Worm (Caenorhabditis elegans): ENCODE data around the gene F20C5.6.

F20C5.6 gene

DNA sequence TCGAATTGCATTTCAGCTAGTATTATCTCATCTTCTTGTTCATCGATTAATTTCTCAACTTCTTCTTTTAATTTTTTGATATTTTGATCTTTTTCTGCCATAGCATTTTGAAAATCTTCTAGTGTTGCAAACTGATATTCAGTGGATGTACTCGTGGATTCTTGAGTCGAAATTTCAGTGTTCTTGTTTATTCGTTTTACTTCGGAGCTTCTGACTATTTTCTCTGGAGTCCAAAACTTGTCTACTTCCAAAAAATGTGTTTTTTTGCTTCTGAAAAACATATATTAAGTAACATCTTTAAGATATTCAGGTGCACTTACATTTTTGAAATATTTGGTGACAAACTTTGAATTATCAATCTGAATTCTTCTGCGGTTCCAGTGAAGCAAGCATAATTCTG is 3.5 kb downstream of the F20C5.6 start, which contains the start of gene F20C5.5:
Gene F20C5.5 (minus strand): TSS at position 101 of the 400 bp plus-strand sequence.
- TF ChIP-seq unc-55 (GFP tag; optimal IDR thresholded peaks at IDR 0.05) (no peak), sma-3 (GFP tag; optimal IDR thresholded peaks at IDR 0.05) (no peak), nhr-11 (tag; optimal IDR thresholded peaks at IDR 0.05) (no peak), C34F6.9 (tag; optimal IDR thresholded peaks at IDR 0.05) (no peak), zag-1 (tag; optimal IDR thresholded peaks at IDR 0.05) (no peak), nhr-23 (tag; optimal IDR thresholded peaks at IDR 0.05) (no peak), mdl-1 (tag; optimal IDR thresholded peaks at IDR 0.05) (no peak), ceh-16 (tag; optimal IDR thresholded peaks at IDR 0.05) (no peak), ceh-82 (tag; optimal IDR thresholded peaks at IDR 0.05) (no peak), unc-62 (GFP tag; optimal IDR thresholded peaks at IDR 0.05) (no peak), nhr-237 (tag; optimal IDR thresholded peaks at IDR 0.05) (no peak), unc-39 (tag; optimal IDR thresholded peaks at IDR 0.05) (no peak), alr-1 (tag; optimal IDR thresholded peaks at IDR 0.05) (no peak), ztf-11 (tag; optimal IDR thresholded peaks at IDR 0.05) (no peak)

DNA sequence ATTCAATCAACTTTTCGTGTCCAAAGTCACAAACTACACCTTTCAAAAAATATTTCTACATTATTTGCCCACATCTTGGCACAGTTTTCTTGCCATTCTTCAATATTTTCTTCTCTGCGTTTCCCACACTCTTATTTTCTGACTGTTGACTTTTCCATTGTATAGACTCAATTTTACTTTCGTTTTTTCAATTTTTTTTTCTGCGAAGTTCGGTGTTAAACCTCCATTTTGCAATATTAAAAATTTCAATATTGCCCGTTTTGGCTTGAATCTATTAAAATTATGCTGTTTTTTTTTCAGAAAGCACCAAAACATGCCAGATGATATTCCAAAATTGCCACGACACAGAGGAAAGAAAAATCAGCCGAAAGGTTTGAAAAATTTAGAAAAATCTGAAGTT is 8.4 kb downstream of the F20C5.6 start, which contains the start of gene cdc-50.B:
Gene cdc-50.B (plus strand): TSS at position 301 of the 400 bp plus-strand sequence.
- TF ChIP-seq dmd-4 (tag; optimal IDR thresholded peaks at IDR 0.05) (no peak), egl-27 (tag; optimal IDR thresholded peaks at IDR 0.05) (no peak), elt-3 (tag; optimal IDR thresholded peaks at IDR 0.05) (no peak), aly-2 (tag; optimal IDR thresholded peaks at IDR 0.05) (no peak), mab-5 (tag; optimal IDR thresholded peaks at IDR 0.05) (no peak), R02D3.7 (tag; optimal IDR thresholded peaks at IDR 0.05) (no peak), nhr-10 (tag; optimal IDR thresholded peaks at IDR 0.05) (no peak), nhr-21 (tag; optimal IDR thresholded peaks at IDR 0.05) (no peak), snpc-4 (tag; optimal IDR thresholded peaks at IDR 0.05) (no peak), ceh-16 (tag; optimal IDR thresholded peaks at IDR 0.05) (no peak), peb-1 (tag; optimal IDR thresholded peaks at IDR 0.05) (no peak), nhr-12 (tag; optimal IDR thresholded peaks at IDR 0.05) (no peak), ceh-82 (tag; optimal IDR thresholded peaks at IDR 0.05) (no peak), nhr-237 (tag; optimal IDR thresholded peaks at IDR 0.05) (no peak), ztf-1 (GFP tag; conservative IDR thresholded peaks at IDR 0.05) (no peak), ztf-4 (tag; optimal IDR thresholded peaks at IDR 0.05) (no peak), unc-55 (GFP tag; optimal IDR thresholded peaks at IDR 0.05) (no peak)

DNA sequence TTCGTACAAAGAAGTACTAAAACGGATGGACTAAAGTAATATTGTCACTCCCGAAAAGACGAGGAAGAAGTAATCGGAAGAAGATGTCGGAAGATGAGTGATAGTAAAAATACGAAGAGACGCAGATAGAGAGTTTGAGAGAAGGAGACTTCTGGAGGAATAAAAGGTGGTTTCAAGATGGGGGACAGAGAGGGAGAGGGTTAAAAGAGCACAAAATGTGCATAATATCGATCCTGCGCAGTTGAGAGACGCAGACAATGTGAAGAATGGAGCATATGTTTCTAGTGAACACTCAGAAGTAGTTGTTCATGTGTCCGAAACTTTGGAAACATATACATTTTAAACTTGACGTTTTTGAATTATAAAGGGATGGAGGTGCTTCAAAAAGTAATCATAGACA is 10.5 kb downstream of the F20C5.6 start:
- TF ChIP-seq unc-55 (GFP tag; optimal IDR thresholded peaks at IDR 0.05) = peak; percentile 93
- TF ChIP-seq snpc-4 (tag; optimal IDR thresholded peaks at IDR 0.05) = no peak
- TF ChIP-seq lin-13 (GFP tag; optimal IDR thresholded peaks at IDR 0.05) = peak; percentile 43
- no peak for TF ChIP-seq nhr-10 (tag; optimal IDR thresholded peaks at IDR 0.05)
- TF ChIP-seq peb-1 (tag; optimal IDR thresholded peaks at IDR 0.05) = no peak
- no peak for TF ChIP-seq egl-27 (tag; optimal IDR thresholded peaks at IDR 0.05)
- no peak for TF ChIP-seq nhr-21 (tag; optimal IDR thresholded peaks at IDR 0.05)
- no peak for TF ChIP-seq fos-1 (tag; optimal IDR thresholded peaks at IDR 0.05)
- no peak for TF ChIP-seq nhr-12 (tag; optimal IDR thresholded peaks at IDR 0.05)
- TF ChIP-seq ceh-16 (tag; optimal IDR thresholded peaks at IDR 0.05) = no peak
- TF ChIP-seq sma-9 (GFP tag; optimal IDR thresholded peaks at IDR 0.05) = peak; percentile 62
- TF ChIP-seq sma-9 (tag; optimal IDR thresholded peaks at IDR 0.05) = no peak
- peak; percentile 84 for TF ChIP-seq C34F6.9 (tag; optimal IDR thresholded peaks at IDR 0.05)
- TF ChIP-seq lsy-2 (tag; optimal IDR thresholded peaks at IDR 0.05) = peak; percentile 40 to 71
- no peak for TF ChIP-seq nhr-23 (tag; optimal IDR thresholded peaks at IDR 0.05)
- peak; percentile 0 for TF ChIP-seq mab-5 (tag; optimal IDR thresholded peaks at IDR 0.05)
- TF ChIP-seq elt-3 (tag; optimal IDR thresholded peaks at IDR 0.05) = no peak
- no peak for TF ChIP-seq ztf-4 (tag; optimal IDR thresholded peaks at IDR 0.05)
- TF ChIP-seq zag-1 (tag; optimal IDR thresholded peaks at IDR 0.05) = peak; percentile 49
- no peak for TF ChIP-seq unc-39 (tag; optimal IDR thresholded peaks at IDR 0.05)
- no peak for TF ChIP-seq lin-39 (tag; optimal IDR thresholded peaks at IDR 0.05)
- peak; percentile 76 for TF ChIP-seq nhr-6 (tag; optimal IDR thresholded peaks at IDR 0.05)
- TF ChIP-seq Y55F3AM.14 (GFP tag; optimal IDR thresholded peaks at IDR 0.05) = no peak
- peak; percentile 66 for TF ChIP-seq nhr-129 (tag; optimal IDR thresholded peaks at IDR 0.05)
- TF ChIP-seq ztf-11 (tag; optimal IDR thresholded peaks at IDR 0.05) = no peak
- no peak for TF ChIP-seq ceh-82 (tag; optimal IDR thresholded peaks at IDR 0.05)
- no peak for TF ChIP-seq blmp-1 (tag; optimal IDR thresholded peaks at IDR 0.05; ENCODE audit: insufficient read depth)
- peak; percentile 49 for TF ChIP-seq F13H6.1 (tag; optimal IDR thresholded peaks at IDR 0.05)
- TF ChIP-seq ama-1 (optimal IDR thresholded peaks at IDR 0.05) = no peak
- peak; percentile 50 for TF ChIP-seq sem-4 (tag; optimal IDR thresholded peaks at IDR 0.05)
- no peak for TF ChIP-seq nhr-25 (tag; optimal IDR thresholded peaks at IDR 0.05)
- TF ChIP-seq gmeb-1 (tag; optimal IDR thresholded peaks at IDR 0.05) = no peak
